Worm (Caenorhabditis elegans) whole organism, young adult: ENCODE results near the gene micu-1.

ENCODE experiments used
- C17E4.6 ChIP-seq: fragments of 200-800 bp; sonication (Bioruptor generic); IDR thresholded peaks from 2 replicates; pipeline ENCODE4 v1.3.6; 2022; ENCODE audit warnings: missing genetic modification reagents, missing genetic modification characterization, missing compliant biosample characterization
- F49E8.2 ChIP-seq: sonication (generic microtip); optimal IDR thresholded peaks from 3 replicates; lab custom pipeline; 2017; ENCODE audit warnings: missing genetic modification characterization, mild to moderate bottlenecking, missing compliant biosample characterization, antibody characterized with exemption, moderate library complexity; ENCODE audit not compliant: insufficient read depth
- Y79H2A.3 ChIP-seq: fragments of 200-800 bp; sonication (Bioruptor generic); conservative IDR thresholded peaks from 2 replicates; pipeline ENCODE4 v1.3.6; 2022; ENCODE audit warnings: missing genetic modification reagents, missing genetic modification characterization, missing compliant biosample characterization
- ceh-58 ChIP-seq: fragments of 200-800 bp; sonication (Bioruptor generic); IDR thresholded peaks from 2 replicates; pipeline ENCODE4 v1.3.6; 2022; ENCODE audit warnings: missing genetic modification characterization, missing compliant biosample characterization
- egl-44 ChIP-seq: fragments of 200-800 bp; sonication (Bioruptor generic); IDR thresholded peaks from 2 replicates; pipeline ENCODE4 v1.3.6; 2022; ENCODE audit warnings: missing genetic modification reagents, missing genetic modification characterization, missing compliant biosample characterization
- hlh-26 ChIP-seq: fragments of 200-800 bp; sonication (Bioruptor generic); conservative IDR thresholded peaks from 2 replicates; pipeline ENCODE4 v1.3.6; 2022; ENCODE audit warnings: missing genetic modification reagents, missing genetic modification characterization, missing compliant biosample characterization
- snpc-4 ChIP-seq, 5 experiments: fragments of 150-350 bp in 1 of 5; sonication (generic microtip) in 4 of 5; optimal IDR thresholded peaks; 2 replicates each; lab custom pipeline; 2014 to 2018; ENCODE audit warnings: missing genetic modification characterization in 5 of 5, missing biosample characterization in 3 of 5, antibody characterized with exemption in 2 of 5, mild to moderate bottlenecking in 2 of 5, missing compliant biosample characterization in 2 of 5, missing genotype in 2 of 5, moderate library complexity in 2 of 5, missing genetic modification reagents in 1 of 5
- unc-62 ChIP-seq: fragments of 150-350 bp; optimal IDR thresholded peaks from 2 replicates; lab custom pipeline; 2014; ENCODE audit warnings: missing biosample characterization, missing genetic modification reagents, missing genetic modification characterization
- zfh-2 ChIP-seq: fragments of 200-800 bp; sonication (Bioruptor generic); conservative IDR thresholded peaks from 2 replicates; pipeline ENCODE4 v1.3.6; 2022; ENCODE audit warnings: missing genetic modification reagents, missing genetic modification characterization, missing compliant biosample characterization
- ztf-6 ChIP-seq: fragments of 200-800 bp; sonication (Bioruptor generic); IDR thresholded peaks from 2 replicates; pipeline ENCODE4 v1.3.6; 2022; ENCODE audit warnings: missing genetic modification reagents, missing genetic modification characterization, missing compliant biosample characterization

DNA sequence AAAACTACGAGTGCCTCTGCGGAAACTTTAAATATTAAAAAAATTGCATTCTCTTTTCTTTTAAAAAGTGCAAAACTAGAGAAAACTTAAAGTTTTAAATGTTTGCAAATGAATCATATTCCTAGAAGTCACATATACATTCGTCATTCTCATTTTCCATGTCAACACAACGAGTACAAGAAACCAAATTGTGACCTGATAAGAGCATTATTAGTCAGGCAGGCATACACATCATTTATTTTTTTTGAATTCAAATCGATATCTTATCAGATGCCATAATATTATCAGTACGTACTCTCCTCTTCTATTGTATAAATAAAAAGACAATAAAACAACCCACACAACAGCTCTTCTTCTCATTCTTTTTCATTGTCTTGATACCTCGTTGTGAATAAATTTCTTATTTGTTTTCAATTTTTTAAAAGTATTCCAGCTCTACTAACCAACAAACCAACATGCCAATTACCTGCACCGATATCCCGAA lies 49.5 kb downstream of the micu-1 start, which contains the start of gene W02A2.9:
- no peak for TF ChIP-seq ztf-6 (GFP tag; lab: Robert Waterston, UW)
- TF ChIP-seq snpc-4 (GFP tag; optimal IDR thresholded peaks at IDR 0.05; lab: Kevin White, UChicago), result no peak
- no peak for TF ChIP-seq snpc-4 (tag; optimal IDR thresholded peaks at IDR 0.05; lab: Kevin White, UChicago)
- no peak for TF ChIP-seq C17E4.6 (GFP tag; lab: Robert Waterston, UW)
- TF ChIP-seq hlh-26 (GFP tag; lab: Robert Waterston, UW), result no peak
- no peak for TF ChIP-seq unc-62 (GFP tag; lab: Kevin White, UChicago)
- no peak for TF ChIP-seq Y79H2A.3
- TF ChIP-seq F49E8.2 (tag; lab: Kevin White, UChicago), result no peak
- TF ChIP-seq zfh-2 (GFP tag; lab: Robert Waterston, UW), result no peak
- TF ChIP-seq ceh-58, result no peak
- no peak for TF ChIP-seq egl-44 (GFP tag; lab: Robert Waterston, UW)
